Worm (Caenorhabditis elegans) whole organism, L2 larva: ENCODE results near the gene gld-3.

Experiments used
- ama-1 ChIP-seq: fragments of 150-350 bp; optimal IDR thresholded peaks from 2 replicates; lab custom pipeline; 2018; ENCODE audit warnings: inconsistent platforms
- dmd-4 ChIP-seq: sonication (generic microtip); optimal IDR thresholded peaks from 2 replicates; lab custom pipeline; 2017; ENCODE audit warnings: missing biosample characterization, missing genetic modification characterization
- egl-27 ChIP-seq: sonication (generic microtip); optimal IDR thresholded peaks from 3 replicates; lab custom pipeline; 2017; ENCODE audit warnings: missing biosample characterization, missing genetic modification reagents, missing genetic modification characterization
- fos-1 ChIP-seq: fragments of 150-350 bp; optimal IDR thresholded peaks from 2 replicates; lab custom pipeline; 2014; ENCODE audit warnings: missing biosample characterization, missing genetic modification characterization
- lin-13 ChIP-seq: fragments of 150-350 bp; optimal IDR thresholded peaks from 2 replicates; lab custom pipeline; 2014; ENCODE audit warnings: missing biosample characterization, missing genetic modification reagents, missing genetic modification characterization
- nhr-23 ChIP-seq: fragments of 150-350 bp; optimal IDR thresholded peaks from 2 replicates; lab custom pipeline; 2014; ENCODE audit warnings: missing biosample characterization, missing genetic modification reagents, missing genetic modification characterization
- nhr-237 ChIP-seq: fragments of 150-350 bp; optimal IDR thresholded peaks from 2 replicates; lab custom pipeline; 2014; ENCODE audit warnings: missing biosample characterization, missing genetic modification characterization
- nhr-25 ChIP-seq: fragments of 150-350 bp; sonication (generic microtip); optimal IDR thresholded peaks from 3 replicates; lab custom pipeline; 2014; ENCODE audit warnings: missing biosample characterization, missing genetic modification characterization
- snpc-4 ChIP-seq: fragments of 150-350 bp; optimal IDR thresholded peaks from 2 replicates; lab custom pipeline; 2014; ENCODE audit warnings: missing biosample characterization, missing genetic modification characterization
- unc-39 ChIP-seq: fragments of 150-350 bp; optimal IDR thresholded peaks from 2 replicates; lab custom pipeline; 2014; ENCODE audit warnings: missing biosample characterization, missing genetic modification characterization

ce11 chrII:7161512-7161911 lies 29.1 kb downstream of the gld-3 start, which contains the start of gene C27H5.12:
- TF ChIP-seq snpc-4 (no peak), fos-1 (no peak), ama-1 (lab: Kevin White, UChicago) (no peak), lin-13 (no peak), unc-39 (tag; lab: Kevin White, UChicago) (no peak), egl-27 (tag; lab: Kevin White, UChicago) (no peak), dmd-4 (tag; lab: Kevin White, UChicago) (no peak), nhr-237 (tag; lab: Kevin White, UChicago) (no peak), nhr-23 (tag; lab: Kevin White, UChicago) (no peak), nhr-25 (tag; lab: Kevin White, UChicago) (no peak)
